Worm (Caenorhabditis elegans): Measurements from ENCODE around the gene kbp-3.
"Not testable (repeated sequence)": the region's sequence is repeated elsewhere in the genome, so short reads cannot be mapped to it uniquely, and the experiment has no call there.

DNA sequence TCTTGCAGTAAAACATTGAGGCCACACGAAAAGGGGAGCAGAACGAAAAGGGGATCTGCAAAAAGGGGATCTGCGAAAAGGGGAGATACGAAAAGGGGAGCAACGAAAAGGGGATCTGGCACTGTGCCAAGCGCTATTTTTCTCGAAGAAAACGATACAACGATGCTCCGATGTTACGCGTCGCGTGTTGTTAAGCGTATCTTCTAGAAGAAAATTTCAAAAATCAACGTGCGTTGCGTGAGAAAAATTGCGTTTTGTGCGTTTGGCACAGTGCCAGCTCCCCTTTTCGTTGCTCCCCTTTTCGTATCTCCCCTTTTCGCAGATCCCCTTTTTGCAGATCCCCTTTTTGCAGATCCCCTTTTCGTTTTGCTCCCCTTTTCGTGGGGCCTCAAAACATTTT, 43.6 kb downstream of the kbp-3 start, which contains the start of gene Y54G11A.9:
- not testable (repeated sequence) for TF ChIP-seq syd-9 (tag; optimal IDR thresholded peaks at IDR 0.05); ceh-19 (GFP tag; optimal IDR thresholded peaks at IDR 0.05); rnt-1 (tag; optimal IDR thresholded peaks at IDR 0.05); pag-3 (tag; optimal IDR thresholded peaks at IDR 0.05; ENCODE audit: borderline replicate concordance); mec-3 (tag; optimal IDR thresholded peaks at IDR 0.05; ENCODE audit: borderline replicate concordance); che-1 (tag; optimal IDR thresholded peaks at IDR 0.05); ama-1 (optimal IDR thresholded peaks at IDR 0.05); sox-4 (tag; optimal IDR thresholded peaks at IDR 0.05); ceh-48 (tag; optimal IDR thresholded peaks at IDR 0.05); eyg-1 (tag; optimal IDR thresholded peaks at IDR 0.05); pha-4 (tag; optimal IDR thresholded peaks at IDR 0.05); pax-1 (tag; optimal IDR thresholded peaks at IDR 0.05)
